Worm (Caenorhabditis elegans) whole organism, L4 larva: ENCODE results near the gene ntl-9.

Experiments used
- F26F4.8 ChIP-seq: fragments of 200-800 bp; sonication (Bioruptor generic); conservative IDR thresholded peaks from 2 replicates; pipeline ENCODE4 v1.3.6; 2022; ENCODE audit warnings: missing genetic modification characterization, missing compliant biosample characterization
- R02D3.7 ChIP-seq: fragments of 150-350 bp; sonication (generic microtip); optimal IDR thresholded peaks from 3 replicates; lab custom pipeline; 2014; ENCODE audit warnings: missing biosample characterization, missing genetic modification characterization
- ZK546.5 ChIP-seq, 2 experiments: sonication (generic microtip); optimal IDR thresholded peaks; 2 replicates each; lab custom pipeline; 2017; ENCODE audit warnings: missing biosample characterization in 2 of 2, missing genetic modification characterization in 2 of 2
- aha-1 ChIP-seq: fragments of 150-350 bp; peaks from one replicate; lab custom pipeline; 2014; ENCODE audit warnings: missing biosample characterization, missing genetic modification characterization
- arid-1 ChIP-seq: fragments of 200-800 bp; sonication (Bioruptor generic); conservative IDR thresholded peaks from 2 replicates; pipeline ENCODE4 v1.3.6; 2022; ENCODE audit warnings: missing genetic modification reagents, missing genetic modification characterization, missing compliant biosample characterization
- attf-4 ChIP-seq: sonication (generic microtip); optimal IDR thresholded peaks from 3 replicates; lab custom pipeline; 2017; ENCODE audit warnings: missing biosample characterization, missing genetic modification characterization
- ceh-62 ChIP-seq: sonication (generic microtip); optimal IDR thresholded peaks from 2 replicates; lab custom pipeline; 2017; ENCODE audit warnings: missing biosample characterization, missing genetic modification characterization
- ceh-82 ChIP-seq: sonication (generic microtip); optimal IDR thresholded peaks from 2 replicates; lab custom pipeline; 2017; ENCODE audit warnings: missing biosample characterization, missing genetic modification characterization
- daf-16 ChIP-seq, 3 experiments: sonication (generic microtip); optimal IDR thresholded peaks; 2 replicates each; lab custom pipeline; 2016 to 2017; ENCODE audit warnings: missing genetic modification characterization in 3 of 3, missing genetic modification reagents in 3 of 3, mild to moderate bottlenecking in 2 of 3, missing compliant biosample characterization in 2 of 3, missing biosample characterization in 1 of 3, moderate library complexity in 1 of 3
- dmd-6 ChIP-seq: fragments of 200-800 bp; sonication (Bioruptor generic); IDR thresholded peaks from 2 replicates; pipeline ENCODE4 v1.3.6; 2022; ENCODE audit warnings: missing genetic modification reagents, missing genetic modification characterization, missing compliant biosample characterization
- dmd-8 ChIP-seq: fragments of 200-800 bp; sonication (Bioruptor generic); IDR thresholded peaks from 2 replicates; pipeline ENCODE4 v1.3.6; 2022; ENCODE audit warnings: missing genetic modification characterization, missing compliant biosample characterization
- dpl-1 ChIP-seq: fragments of 150-350 bp; optimal IDR thresholded peaks from 2 replicates; lab custom pipeline; 2014; ENCODE audit warnings: missing biosample characterization, missing genetic modification reagents, missing genetic modification characterization
- dve-1 ChIP-seq: sonication (generic microtip); optimal IDR thresholded peaks from 2 replicates; lab custom pipeline; 2017; ENCODE audit warnings: antibody characterized with exemption, mild to moderate bottlenecking, missing genetic modification characterization, missing compliant biosample characterization; ENCODE audit not compliant: insufficient read depth
- fkh-10 ChIP-seq: fragments of 150-350 bp; optimal IDR thresholded peaks from 2 replicates; lab custom pipeline; 2014; ENCODE audit warnings: missing biosample characterization, missing genetic modification reagents, missing genetic modification characterization
- gei-8 ChIP-seq: fragments of 200-800 bp; sonication (Bioruptor generic); optimal IDR thresholded peaks from 2 replicates; lab custom pipeline; 2018; ENCODE audit warnings: mild to moderate bottlenecking, missing genetic modification characterization, missing compliant biosample characterization
- hif-1 ChIP-seq, 2 experiments: sonication (generic microtip); optimal IDR thresholded peaks; 2 replicates each; lab custom pipeline; 2016 to 2017; ENCODE audit warnings: missing compliant biosample characterization in 2 of 2, missing genetic modification characterization in 2 of 2, missing genetic modification reagents in 2 of 2, missing genotype in 2 of 2, mild to moderate bottlenecking in 1 of 2
- hlh-30 ChIP-seq: sonication (generic microtip); optimal IDR thresholded peaks from 2 replicates; lab custom pipeline; 2017; ENCODE audit warnings: antibody characterized with exemption, mild to moderate bottlenecking, missing genetic modification characterization, missing compliant biosample characterization; ENCODE audit not compliant: insufficient read depth
- jun-1 ChIP-seq: fragments of 150-350 bp; optimal IDR thresholded peaks from 2 replicates; lab custom pipeline; 2014; ENCODE audit warnings: missing biosample characterization, missing genetic modification reagents, missing genetic modification characterization
- lim-7 ChIP-seq: fragments of 200-800 bp; sonication (Bioruptor generic); IDR thresholded peaks from 2 replicates; pipeline ENCODE4 v1.3.6; 2022; ENCODE audit warnings: missing genetic modification characterization, missing compliant biosample characterization
- lin-38 ChIP-seq: fragments of 200-800 bp; sonication (Bioruptor generic); IDR thresholded peaks from 2 replicates; pipeline ENCODE4 v1.3.6; 2022; ENCODE audit warnings: missing genetic modification reagents, missing genetic modification characterization, missing compliant biosample characterization
- lsy-2 ChIP-seq, 2 experiments: fragments of 150-350 bp in 1 of 2; sonication (generic microtip) in 1 of 2; optimal IDR thresholded peaks; 2 replicates each; lab custom pipeline; 2014 to 2017; ENCODE audit warnings: missing biosample characterization in 2 of 2, missing genetic modification characterization in 2 of 2
- mdl-1 ChIP-seq, 2 experiments: fragments of 150-350 bp in 1 of 2; sonication (generic microtip) in 1 of 2; optimal IDR thresholded peaks; 2 replicates each; lab custom pipeline; 2014 to 2017; ENCODE audit warnings: missing biosample characterization in 2 of 2, missing genetic modification characterization in 2 of 2
- mep-1 ChIP-seq: fragments of 150-350 bp; sonication (generic microtip); optimal IDR thresholded peaks from 3 replicates; lab custom pipeline; 2014; ENCODE audit warnings: missing biosample characterization, missing genetic modification characterization
- mes-2 ChIP-seq: sonication (generic microtip); optimal IDR thresholded peaks from 2 replicates; lab custom pipeline; 2016; ENCODE audit warnings: missing genotype, mild to moderate bottlenecking, missing genetic modification characterization, missing compliant biosample characterization; ENCODE audit not compliant: poor library complexity, severe bottlenecking
- nhr-41 ChIP-seq: fragments of 200-800 bp; sonication (Bioruptor generic); IDR thresholded peaks from 2 replicates; pipeline ENCODE4 v1.3.6; 2022; ENCODE audit warnings: missing genetic modification reagents, missing genetic modification characterization, missing compliant biosample characterization
- nhr-6 ChIP-seq: fragments of 150-350 bp; optimal IDR thresholded peaks from 2 replicates; lab custom pipeline; 2014; ENCODE audit warnings: missing biosample characterization, missing genetic modification characterization
- nhr-76 ChIP-seq: fragments of 150-350 bp; optimal IDR thresholded peaks from 2 replicates; lab custom pipeline; 2014; ENCODE audit warnings: missing biosample characterization, missing genetic modification characterization
- nhr-77 ChIP-seq: fragments of 150-350 bp; optimal IDR thresholded peaks from 2 replicates; lab custom pipeline; 2014; ENCODE audit warnings: missing biosample characterization, missing genetic modification characterization
- rbr-2 ChIP-seq: sonication (generic microtip); optimal IDR thresholded peaks from 2 replicates; lab custom pipeline; 2016; ENCODE audit warnings: missing genotype, missing genetic modification characterization, missing compliant biosample characterization
- sdz-12 ChIP-seq: fragments of 200-800 bp; sonication (Bioruptor generic); optimal IDR thresholded peaks from 2 replicates; lab custom pipeline; 2018; ENCODE audit warnings: mild to moderate bottlenecking, missing genetic modification characterization, missing compliant biosample characterization
- snpc-4 ChIP-seq: fragments of 150-350 bp; optimal IDR thresholded peaks from 2 replicates; lab custom pipeline; 2014; ENCODE audit warnings: missing biosample characterization, missing genetic modification characterization
- spr-3 ChIP-seq: fragments of 200-800 bp; sonication (Bioruptor generic); optimal IDR thresholded peaks from 2 replicates; lab custom pipeline; 2018; ENCODE audit warnings: mild to moderate bottlenecking, missing genetic modification characterization, missing compliant biosample characterization
- unc-62 ChIP-seq, 3 experiments: fragments of 150-350 bp in 1 of 3; sonication (generic microtip); optimal IDR thresholded peaks in 2 of 3; peaks in 1 of 3; 1 replicate in 1 of 3; 2 replicates in 2 of 3; lab custom pipeline; 2014 to 2017; ENCODE audit warnings: missing biosample characterization in 3 of 3, missing genetic modification characterization in 3 of 3, missing genetic modification reagents in 3 of 3, missing genotype in 1 of 3
- zip-2 ChIP-seq: fragments of 150-350 bp; optimal IDR thresholded peaks from 2 replicates; lab custom pipeline; 2014; ENCODE audit warnings: missing biosample characterization, missing genetic modification characterization
- ztf-11 ChIP-seq: fragments of 150-350 bp; optimal IDR thresholded peaks from 2 replicates; lab custom pipeline; 2014; ENCODE audit warnings: missing biosample characterization, missing genetic modification characterization

The ntl-9 gene

ce11 chrIII:4913736-4914135, 30.6 kb upstream of the ntl-9 start:
- no peak for TF ChIP-seq ceh-82 (tag; lab: Kevin White, UChicago)
- TF ChIP-seq aha-1 (tag; lab: Kevin White, UChicago) = peak; percentile 93
- TF ChIP-seq F26F4.8 (GFP tag; lab: Robert Waterston, UW) = no peak

ce11 chrIII:4917077-4917476, 27.2 kb upstream of the ntl-9 start, which contains the start of gene rars-1:
rars-1 (minus strand) TSS chrIII:4917177.
- TF ChIP-seq unc-62 (GFP tag; optimal IDR thresholded peaks at IDR 0.05 in 1 of 2; lab: Kevin White, UChicago) (peak in 1 of 2 experiments; percentile 57), unc-62 (tag; optimal IDR thresholded peaks at IDR 0.05; lab: Kevin White, UChicago) (no peak), gei-8 (no peak)

- peak; percentile 16 for TF ChIP-seq rbr-2 (tag; lab: Kevin White, UChicago)
- TF ChIP-seq lim-7 (GFP tag; lab: Robert Waterston, UW) = no peak
- TF ChIP-seq attf-4 (tag; lab: Kevin White, UChicago) = no peak
- no peak for TF ChIP-seq mdl-1 (tag; optimal IDR thresholded peaks at IDR 0.05; lab: Kevin White, UChicago)
- TF ChIP-seq ceh-62 = no peak
- TF ChIP-seq nhr-76 (tag; lab: Kevin White, UChicago) = no peak
- no peak for TF ChIP-seq snpc-4 (tag; lab: Kevin White, UChicago)
- TF ChIP-seq lsy-2 (tag; optimal IDR thresholded peaks at IDR 0.05; lab: Kevin White, UChicago) = peak in 1 of 2 experiments; percentile 76
- TF ChIP-seq arid-1 (GFP tag; lab: Robert Waterston, UW) = no peak
- no peak for TF ChIP-seq dmd-8 (GFP tag; lab: Robert Waterston, UW)
- TF ChIP-seq dpl-1 (GFP tag; lab: Kevin White, UChicago) = peak; percentile 90
- TF ChIP-seq fkh-10 (GFP tag; lab: Kevin White, UChicago) = no peak
- no peak for TF ChIP-seq nhr-77 (tag; lab: Kevin White, UChicago)
- TF ChIP-seq jun-1 (tag; lab: Kevin White, UChicago) = no peak
- TF ChIP-seq ztf-11 (tag; lab: Kevin White, UChicago) = no peak
- TF ChIP-seq zip-2 (tag; lab: Kevin White, UChicago) = no peak
- no peak for TF ChIP-seq spr-3 (GFP tag; lab: Kevin White, UChicago)
- no peak for TF ChIP-seq nhr-41 (GFP tag; lab: Robert Waterston, UW)
- no peak for TF ChIP-seq R02D3.7 (tag; lab: Kevin White, UChicago)
- peak; percentile 34 for TF ChIP-seq mep-1 (tag; lab: Kevin White, UChicago)
- no peak for TF ChIP-seq daf-16 (GFP tag; optimal IDR thresholded peaks at IDR 0.05; lab: Kevin White, UChicago)
- TF ChIP-seq daf-16 (tag; optimal IDR thresholded peaks at IDR 0.05; lab: Kevin White, UChicago) = peak; percentile 44
- TF ChIP-seq sdz-12 = no peak
- peak in 1 of 2 experiments; percentile 28 for TF ChIP-seq hif-1 (tag; optimal IDR thresholded peaks at IDR 0.05; lab: Kevin White, UChicago)
- TF ChIP-seq aha-1 (tag; lab: Kevin White, UChicago) = no peak
- TF ChIP-seq nhr-6 (tag; lab: Kevin White, UChicago) = peak; percentile 14
- 0 out of 2 replicates have a peak, but pooled peaks have one; percentile 34 for TF ChIP-seq dmd-6 (GFP tag; lab: Robert Waterston, UW)
- TF ChIP-seq hlh-30 (tag; lab: Kevin White, UChicago) = peak; percentile 23
- TF ChIP-seq mes-2 = peak; percentile 76
- TF ChIP-seq ZK546.5 (tag; optimal IDR thresholded peaks at IDR 0.05; lab: Kevin White, UChicago) = no peak
- 0 out of 2 replicates have a peak, but pooled peaks have one; percentile 22 for TF ChIP-seq lin-38 (GFP tag; lab: Robert Waterston, UW)
- TF ChIP-seq dve-1 (tag; lab: Kevin White, UChicago) = peak; percentile 9
These were observed 26.2 kb upstream of the ntl-9 start, which contains the start of gene rpb-8 for ce11 chrIII:4917960-4918712. rpb-8 (minus strand) TSS chrIII:4918008.
